Worm (Caenorhabditis elegans) whole organism, L2 larva: ENCODE results near the gene srx-36.

ENCODE experiments used
- C34F6.9 ChIP-seq: fragments of 150-350 bp; optimal IDR thresholded peaks from 2 replicates; lab custom pipeline; 2014; ENCODE audit warnings: missing biosample characterization, missing genetic modification characterization
- R02D3.7 ChIP-seq: fragments of 150-350 bp; optimal IDR thresholded peaks from 2 replicates; lab custom pipeline; 2014; ENCODE audit warnings: missing biosample characterization, missing genetic modification characterization
- ZK546.5 ChIP-seq: sonication (generic microtip); optimal IDR thresholded peaks from 2 replicates; lab custom pipeline; 2017; ENCODE audit warnings: missing biosample characterization, missing genetic modification characterization
- alr-1 ChIP-seq: fragments of 150-350 bp; optimal IDR thresholded peaks from 2 replicates; lab custom pipeline; 2014; ENCODE audit warnings: missing biosample characterization, missing genetic modification characterization
- ama-1 ChIP-seq: fragments of 150-350 bp; optimal IDR thresholded peaks from 2 replicates; lab custom pipeline; 2018; ENCODE audit warnings: inconsistent platforms
- blmp-1 ChIP-seq: sonication (generic microtip); optimal IDR thresholded peaks from 2 replicates; lab custom pipeline; 2017; ENCODE audit warnings: missing genetic modification characterization, mild to moderate bottlenecking, missing compliant biosample characterization, antibody characterized with exemption, moderate library complexity; ENCODE audit not compliant: insufficient read depth
- ceh-16 ChIP-seq: fragments of 150-350 bp; optimal IDR thresholded peaks from 2 replicates; lab custom pipeline; 2014; ENCODE audit warnings: missing biosample characterization, missing genetic modification characterization
- ceh-82 ChIP-seq: fragments of 150-350 bp; optimal IDR thresholded peaks from 2 replicates; lab custom pipeline; 2014; ENCODE audit warnings: missing biosample characterization, missing genetic modification characterization
- dmd-4 ChIP-seq: sonication (generic microtip); optimal IDR thresholded peaks from 2 replicates; lab custom pipeline; 2017; ENCODE audit warnings: missing biosample characterization, missing genetic modification characterization
- egl-27 ChIP-seq: sonication (generic microtip); optimal IDR thresholded peaks from 3 replicates; lab custom pipeline; 2017; ENCODE audit warnings: missing biosample characterization, missing genetic modification reagents, missing genetic modification characterization
- elt-3 ChIP-seq: sonication (generic microtip); optimal IDR thresholded peaks from 2 replicates; lab custom pipeline; 2017; ENCODE audit warnings: missing biosample characterization, missing genetic modification characterization
- fos-1 ChIP-seq: fragments of 150-350 bp; optimal IDR thresholded peaks from 2 replicates; lab custom pipeline; 2014; ENCODE audit warnings: missing biosample characterization, missing genetic modification characterization
- gmeb-1 ChIP-seq: fragments of 150-350 bp; optimal IDR thresholded peaks from 2 replicates; lab custom pipeline; 2014; ENCODE audit warnings: missing biosample characterization, missing genetic modification characterization
- lin-13 ChIP-seq: fragments of 150-350 bp; optimal IDR thresholded peaks from 2 replicates; lab custom pipeline; 2014; ENCODE audit warnings: missing biosample characterization, missing genetic modification reagents, missing genetic modification characterization
- lsy-2 ChIP-seq, 2 experiments: fragments of 150-350 bp in 1 of 2; sonication (generic microtip) in 1 of 2; optimal IDR thresholded peaks; 2 replicates each; lab custom pipeline; 2014 to 2017; ENCODE audit warnings: missing biosample characterization in 2 of 2, missing genetic modification characterization in 2 of 2
- mdl-1 ChIP-seq, 2 experiments: fragments of 150-350 bp in 1 of 2; sonication (generic microtip) in 1 of 2; optimal IDR thresholded peaks; 2 replicates each; lab custom pipeline; 2017; ENCODE audit warnings: missing biosample characterization in 2 of 2, missing genetic modification characterization in 2 of 2
- nhr-10 ChIP-seq: sonication (generic microtip); optimal IDR thresholded peaks from 2 replicates; lab custom pipeline; 2017; ENCODE audit warnings: missing biosample characterization, missing genetic modification characterization
- nhr-11 ChIP-seq: fragments of 150-350 bp; optimal IDR thresholded peaks from 2 replicates; lab custom pipeline; 2014; ENCODE audit warnings: missing biosample characterization, missing genetic modification characterization
- nhr-129 ChIP-seq: fragments of 150-350 bp; optimal IDR thresholded peaks from 2 replicates; lab custom pipeline; 2014; ENCODE audit warnings: missing biosample characterization, missing genetic modification characterization
- nhr-21 ChIP-seq: fragments of 150-350 bp; optimal IDR thresholded peaks from 2 replicates; lab custom pipeline; 2014; ENCODE audit warnings: missing biosample characterization, missing genetic modification characterization
- nhr-25 ChIP-seq: fragments of 150-350 bp; sonication (generic microtip); optimal IDR thresholded peaks from 3 replicates; lab custom pipeline; 2014; ENCODE audit warnings: missing biosample characterization, missing genetic modification characterization
- nhr-6 ChIP-seq: fragments of 150-350 bp; optimal IDR thresholded peaks from 2 replicates; lab custom pipeline; 2014; ENCODE audit warnings: missing biosample characterization, missing genetic modification characterization
- nhr-77 ChIP-seq: fragments of 150-350 bp; optimal IDR thresholded peaks from 2 replicates; lab custom pipeline; 2014; ENCODE audit warnings: missing biosample characterization, missing genetic modification characterization
- peb-1 ChIP-seq: fragments of 150-350 bp; optimal IDR thresholded peaks from 2 replicates; lab custom pipeline; 2014; ENCODE audit warnings: missing biosample characterization, missing genetic modification characterization
- sem-4 ChIP-seq: fragments of 150-350 bp; optimal IDR thresholded peaks from 2 replicates; lab custom pipeline; 2014; ENCODE audit warnings: missing biosample characterization, missing genetic modification reagents, missing genetic modification characterization
- skn-1 ChIP-seq: sonication (generic microtip); optimal IDR thresholded peaks from 2 replicates; lab custom pipeline; 2017; ENCODE audit warnings: missing biosample characterization, missing genetic modification characterization
- sma-3 ChIP-seq: sonication (generic microtip); optimal IDR thresholded peaks from 2 replicates; lab custom pipeline; 2016; ENCODE audit warnings: missing genetic modification reagents, missing genetic modification characterization, missing compliant biosample characterization
- sma-9 ChIP-seq, 2 experiments: fragments of 150-350 bp in 1 of 2; sonication (generic microtip) in 1 of 2; optimal IDR thresholded peaks; 2 replicates each; lab custom pipeline; 2014 to 2016; ENCODE audit warnings: missing genetic modification characterization in 2 of 2, mild to moderate bottlenecking in 1 of 2, missing biosample characterization in 1 of 2, missing compliant biosample characterization in 1 of 2, missing genetic modification reagents in 1 of 2, moderate library complexity in 1 of 2
- unc-55 ChIP-seq: fragments of 150-350 bp; sonication (generic microtip); optimal IDR thresholded peaks from 3 replicates; lab custom pipeline; 2014; ENCODE audit warnings: missing biosample characterization, missing genetic modification reagents, missing genetic modification characterization
- unc-62 ChIP-seq: fragments of 150-350 bp; optimal IDR thresholded peaks from 2 replicates; lab custom pipeline; 2014; ENCODE audit warnings: missing biosample characterization, missing genetic modification reagents, missing genetic modification characterization
- zag-1 ChIP-seq: fragments of 150-350 bp; optimal IDR thresholded peaks from 2 replicates; lab custom pipeline; 2014; ENCODE audit warnings: missing biosample characterization, missing genetic modification characterization
- ztf-1 ChIP-seq: fragments of 200-800 bp; sonication (Bioruptor generic); conservative IDR thresholded peaks from 2 replicates; pipeline ENCODE4 v1.3.6; 2022; ENCODE audit warnings: missing genetic modification characterization, missing compliant biosample characterization
- ztf-4 ChIP-seq: fragments of 150-350 bp; optimal IDR thresholded peaks from 2 replicates; lab custom pipeline; 2014; ENCODE audit warnings: missing biosample characterization, missing genetic modification characterization

The srx-36 gene

DNA sequence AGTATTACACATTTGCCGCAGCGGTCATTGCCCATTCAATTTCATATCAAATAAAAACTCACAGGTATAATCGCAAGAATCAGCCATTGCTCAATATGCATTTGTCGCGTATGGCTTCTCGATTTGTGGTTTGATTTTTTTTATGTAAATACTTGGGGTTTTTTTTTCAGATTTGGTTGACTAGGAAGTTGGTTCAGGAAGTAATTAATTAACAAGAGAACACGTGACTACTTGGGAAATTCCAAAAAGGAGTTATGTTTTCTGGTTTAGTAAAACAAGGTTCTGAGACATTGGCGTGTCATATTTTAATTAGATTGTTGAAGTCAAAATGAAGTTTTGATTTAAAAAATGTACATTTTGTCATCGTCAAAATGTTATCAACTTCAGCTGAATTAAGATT, at the start of gene srx-36:
Gene srx-36 (minus strand): TSS at position 101 of the 400 bp plus-strand sequence.
- TF ChIP-seq blmp-1 (no peak), skn-1 (tag; lab: Kevin White, UChicago) (no peak)

DNA sequence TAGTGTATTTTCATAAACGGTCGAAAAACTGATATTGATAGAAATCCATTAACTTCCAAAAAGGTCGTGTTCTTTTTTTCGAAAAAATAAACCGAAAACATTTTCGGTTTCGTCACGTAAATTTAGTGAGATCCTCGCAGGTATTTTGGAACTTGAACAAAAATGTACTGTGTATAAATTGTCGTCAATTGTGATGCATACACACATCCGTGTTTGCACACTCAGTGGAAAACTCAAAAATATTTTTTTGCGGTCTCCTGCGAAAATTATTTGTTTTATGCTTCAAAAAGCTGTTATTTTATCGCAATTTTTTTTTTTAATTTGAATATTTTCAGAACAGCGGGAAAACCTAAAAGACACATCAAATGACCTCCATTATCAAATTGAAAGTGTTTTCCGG, 48.0 kb upstream of the srx-36 start, which contains the start of gene cpsf-2:
Gene cpsf-2 (plus strand): TSS at position 330 of the 400 bp plus-strand sequence.
- TF ChIP-seq unc-55 (GFP tag; lab: Kevin White, UChicago), result peak; percentile 36
- TF ChIP-seq skn-1 (tag; lab: Kevin White, UChicago), result no peak
- TF ChIP-seq C34F6.9 (tag; lab: Kevin White, UChicago), result peak; percentile 28
- peak in 1 of 2 experiments; percentile 25 for TF ChIP-seq lsy-2 (tag; optimal IDR thresholded peaks at IDR 0.05; lab: Kevin White, UChicago)
- TF ChIP-seq nhr-6, result no peak

DNA sequence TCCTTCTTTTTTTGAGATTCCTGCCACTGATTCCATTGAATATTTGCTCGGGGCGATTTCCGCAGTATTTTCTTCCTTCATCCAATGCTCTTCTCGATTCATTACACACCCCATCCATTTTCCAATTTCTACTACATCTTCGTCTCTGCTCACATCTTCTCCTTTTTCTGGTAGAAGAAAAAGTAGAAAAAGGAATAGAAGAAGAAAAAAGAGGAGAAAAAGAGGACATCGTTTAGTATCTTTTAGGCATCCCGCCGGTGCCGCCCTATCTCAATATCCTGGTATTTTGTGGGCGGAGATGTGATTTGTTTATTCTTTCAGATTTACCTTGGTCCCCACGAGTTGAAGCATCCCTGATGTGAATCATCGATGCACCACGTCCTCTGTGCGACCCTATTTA, 44.3 kb upstream of the srx-36 start, which contains the start of gene lgc-39:
Gene lgc-39 (plus strand): TSS at position 301 of the 400 bp plus-strand sequence.
- no peak for TF ChIP-seq nhr-77 (tag; lab: Kevin White, UChicago)

DNA sequence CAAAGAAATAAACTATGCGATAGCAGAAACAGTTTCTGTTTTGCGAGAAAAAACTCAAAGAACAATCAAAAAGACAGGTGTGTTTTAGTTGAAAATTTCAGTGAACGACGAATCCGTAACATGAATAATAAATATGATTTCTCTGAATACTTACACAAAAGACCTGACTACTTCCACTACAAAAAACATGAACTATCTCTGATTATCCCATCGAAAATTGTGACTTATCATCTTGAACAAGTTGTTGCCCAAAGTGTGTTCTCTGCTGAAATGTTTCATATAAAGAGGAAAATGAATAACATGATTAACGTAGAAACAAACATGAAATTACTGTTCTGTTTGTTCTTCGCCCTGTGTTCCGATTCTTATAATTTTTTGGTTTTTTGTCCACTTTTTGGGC, 35.8 kb upstream of the srx-36 start, which contains the start of gene ugt-36:
Gene ugt-36 (plus strand): TSS at position 301 of the 400 bp plus-strand sequence.
- TF ChIP-seq ztf-4 (no peak), ama-1 (lab: Kevin White, UChicago) (no peak), dmd-4 (no peak), unc-62 (no peak)

DNA sequence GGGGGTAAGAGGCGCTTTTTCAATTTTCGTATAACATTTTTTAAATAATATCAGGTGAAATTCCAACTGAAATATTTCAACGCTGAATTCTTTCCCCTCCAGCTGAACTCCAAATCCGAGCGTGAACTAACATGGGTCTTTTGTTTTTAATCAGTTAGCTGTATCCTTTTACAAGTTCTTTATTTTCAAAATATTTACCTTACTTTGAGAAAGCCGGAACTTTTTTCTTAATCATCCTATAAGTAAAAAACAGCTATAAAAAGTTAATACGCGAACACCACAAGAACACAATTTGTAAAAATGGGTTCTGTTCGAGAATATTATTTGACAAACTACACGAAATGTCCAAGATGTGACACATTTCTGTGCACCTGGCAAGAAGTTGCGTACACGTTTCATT, 33.3 kb upstream of the srx-36 start, which contains the start of gene srh-83:
Gene srh-83 (plus strand): TSS at position 301 of the 400 bp plus-strand sequence.
- TF ChIP-seq nhr-11 (tag; lab: Kevin White, UChicago), result no peak
- no peak for TF ChIP-seq ama-1 (lab: Kevin White, UChicago)
- no peak for TF ChIP-seq sma-9 (GFP tag; optimal IDR thresholded peaks at IDR 0.05; lab: Kevin White, UChicago)
- TF ChIP-seq sma-9 (tag; optimal IDR thresholded peaks at IDR 0.05; lab: Kevin White, UChicago), result no peak
- no peak for TF ChIP-seq gmeb-1 (tag; lab: Kevin White, UChicago)
- TF ChIP-seq sma-3, result no peak
- no peak for TF ChIP-seq ztf-1
- no peak for TF ChIP-seq nhr-77 (tag; lab: Kevin White, UChicago)
- no peak for TF ChIP-seq nhr-6
- TF ChIP-seq blmp-1, result no peak
- no peak for TF ChIP-seq ceh-16 (tag; lab: Kevin White, UChicago)
- TF ChIP-seq zag-1 (tag; lab: Kevin White, UChicago), result no peak
- TF ChIP-seq ZK546.5 (tag; lab: Kevin White, UChicago), result no peak
- no peak for TF ChIP-seq sem-4 (tag; lab: Kevin White, UChicago)
- no peak for TF ChIP-seq ceh-82 (tag; lab: Kevin White, UChicago)
- no peak for TF ChIP-seq unc-62
- TF ChIP-seq nhr-21, result no peak
- TF ChIP-seq nhr-25, result no peak
- no peak for TF ChIP-seq skn-1 (tag; lab: Kevin White, UChicago)
- TF ChIP-seq ztf-4, result no peak
- TF ChIP-seq peb-1 (tag; lab: Kevin White, UChicago), result no peak

DNA sequence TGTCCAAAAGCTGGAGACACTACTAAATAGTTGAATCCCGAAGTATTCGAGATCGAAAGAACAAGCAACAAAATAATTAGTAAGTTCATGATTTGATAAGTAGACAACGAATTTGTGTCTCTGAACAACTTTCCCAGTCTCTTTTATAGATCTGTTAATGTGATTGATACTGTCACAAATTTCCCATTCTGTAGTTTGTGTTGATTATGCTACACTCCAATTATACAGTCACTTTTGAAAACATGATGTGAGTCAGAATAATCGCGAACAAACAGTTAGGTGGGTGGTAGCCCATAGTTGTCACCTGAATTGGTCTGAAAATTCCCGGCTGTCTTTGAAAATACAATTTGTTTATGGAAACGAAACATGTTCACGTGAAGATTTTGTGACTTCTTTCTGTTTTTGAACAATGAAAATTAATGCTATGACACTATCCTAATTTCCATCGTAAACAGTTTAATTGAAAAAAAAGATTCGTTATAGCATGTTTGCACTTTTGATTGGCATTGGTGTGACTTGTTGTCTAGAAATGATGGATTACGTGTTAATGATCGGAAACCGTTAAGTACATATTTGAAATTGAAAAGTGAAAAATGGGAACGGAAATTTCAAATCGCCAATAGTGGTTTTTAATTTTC, 32.7 kb upstream of the srx-36 start, which contains the start of gene ugt-41:
Gene ugt-41 (minus strand): TSS at position 119 of the 638 bp plus-strand sequence.
- TF ChIP-seq ztf-1 (no peak), sma-3 (peak; percentile 3), mdl-1 (tag; optimal IDR thresholded peaks at IDR 0.05; lab: Kevin White, UChicago) (no peak), sma-9 (GFP tag; optimal IDR thresholded peaks at IDR 0.05; lab: Kevin White, UChicago) (peak; percentile 34), sma-9 (tag; optimal IDR thresholded peaks at IDR 0.05; lab: Kevin White, UChicago) (no peak), unc-62 (no peak), nhr-21 (no peak)

DNA sequence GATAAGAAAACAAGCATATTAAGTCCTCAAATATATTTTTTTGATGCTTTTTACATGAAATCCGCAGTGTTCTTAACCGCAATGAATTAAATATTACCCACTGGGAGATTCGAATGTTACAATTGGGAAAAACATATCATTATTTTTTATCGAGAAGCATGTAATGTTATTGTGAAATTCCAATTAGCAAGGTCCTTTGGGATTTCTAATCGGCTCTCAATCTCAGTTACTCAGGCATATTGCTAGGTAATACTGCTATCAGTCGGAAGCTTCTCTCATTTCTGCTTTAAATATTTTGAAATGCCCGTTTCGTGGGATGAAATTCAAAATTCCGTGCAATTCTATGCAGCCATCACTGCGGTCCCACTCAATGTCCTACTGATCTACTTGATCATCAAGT, 28.5 kb upstream of the srx-36 start, which contains the start of gene str-204:
Gene str-204 (plus strand): TSS at position 301 of the 400 bp plus-strand sequence.
- TF ChIP-seq egl-27 (tag; lab: Kevin White, UChicago), result no peak
- TF ChIP-seq, all 48 proteins: peak for 0

DNA sequence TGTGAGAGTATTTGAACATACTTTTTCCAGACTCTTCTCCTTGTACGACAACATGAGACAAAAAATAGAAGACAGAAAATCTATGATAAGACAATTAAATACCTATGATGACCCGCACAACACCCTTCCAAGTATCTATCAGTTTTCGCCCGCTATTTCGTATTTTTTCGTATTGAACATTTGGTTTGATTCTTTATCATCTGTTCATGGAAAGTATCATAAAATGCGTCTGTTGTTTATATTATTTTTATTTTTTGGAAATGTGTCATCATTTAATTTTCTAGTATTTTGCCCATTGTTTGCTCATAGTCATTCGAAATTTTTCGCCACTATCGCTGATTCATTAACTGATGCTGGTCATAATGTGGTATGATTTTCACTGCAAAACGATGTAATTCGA, 26.2 kb upstream of the srx-36 start, which contains the start of gene ugt-39:
Gene ugt-39 (plus strand): TSS at position 54 of the 400 bp plus-strand sequence.
- TF ChIP-seq blmp-1, result no peak
- peak; percentile 1 for TF ChIP-seq sma-3
- no peak for TF ChIP-seq C34F6.9 (tag; lab: Kevin White, UChicago)
- no peak for TF ChIP-seq R02D3.7 (tag; lab: Kevin White, UChicago)
- no peak for TF ChIP-seq alr-1 (tag; lab: Kevin White, UChicago)
- peak; percentile 58 for TF ChIP-seq fos-1 (tag; lab: Kevin White, UChicago)
- TF ChIP-seq lsy-2 (tag; optimal IDR thresholded peaks at IDR 0.05; lab: Kevin White, UChicago), result no peak
- TF ChIP-seq nhr-129 (tag; lab: Kevin White, UChicago), result no peak
- no peak for TF ChIP-seq elt-3 (tag; lab: Kevin White, UChicago)
- no peak for TF ChIP-seq nhr-10
- TF ChIP-seq lin-13, result no peak
- peak; percentile 51 for TF ChIP-seq sma-9 (GFP tag; optimal IDR thresholded peaks at IDR 0.05; lab: Kevin White, UChicago)
- TF ChIP-seq sma-9 (tag; optimal IDR thresholded peaks at IDR 0.05; lab: Kevin White, UChicago), result no peak
